ENCODE assay signal across 5 worm cellular contexts in genomic region chrV:153867-154266, ce11.
TF ChIP-seq lines count a peak whose summit lies in the region.

No protein-coding gene starts in this region.

TF ChIP-seq in whole organism, L4 larva, 104 proteins besides CTCF, POLR2A, EP300 and RAD21:
- TF ChIP-seq ceh-20 (GFP tag; IDR thresholded peaks at IDR 0.05; lab: Robert Waterston, UW) (no peak), nhr-25 (tag; optimal IDR thresholded peaks at IDR 0.05; lab: Kevin White, UChicago; ENCODE audit: borderline replicate concordance, insufficient read depth) (no peak), daf-19 (GFP tag; conservative IDR thresholded peaks at IDR 0.05; lab: Robert Waterston, UW) (no peak), set-16 (GFP tag; IDR thresholded peaks at IDR 0.05; lab: Robert Waterston, UW) (no peak), mdl-1 (tag; optimal IDR thresholded peaks at IDR 0.05; lab: Kevin White, UChicago) (peak in 1 of 2 experiments; percentile 9), duxl-1 (tag; optimal IDR thresholded peaks at IDR 0.05; lab: Kevin White, UChicago; ENCODE audit: poor library complexity) (no peak), nhr-42 (GFP tag; IDR thresholded peaks at IDR 0.05; lab: Robert Waterston, UW) (no peak), attf-4 (tag; optimal IDR thresholded peaks at IDR 0.05; lab: Kevin White, UChicago) (no peak), dve-1 (tag; optimal IDR thresholded peaks at IDR 0.05; lab: Kevin White, UChicago; ENCODE audit: insufficient read depth) (no peak), nhr-237 (tag; optimal IDR thresholded peaks at IDR 0.05; lab: Kevin White, UChicago) (no peak), ctbp-1 (GFP tag; IDR thresholded peaks at IDR 0.05; lab: Robert Waterston, UW) (0 out of 2 replicates have a peak, but pooled peaks have one; percentile 15), lin-1 (GFP tag; IDR thresholded peaks at IDR 0.05; lab: Robert Waterston, UW) (no peak), F44E2.7 (GFP tag; IDR thresholded peaks at IDR 0.05; lab: Robert Waterston, UW) (no peak), fkh-10 (GFP tag; optimal IDR thresholded peaks at IDR 0.05; lab: Kevin White, UChicago) (no peak), unc-62 (GFP tag; optimal IDR thresholded peaks at IDR 0.05 in 1 of 2; lab: Kevin White, UChicago) (no peak), unc-62 (tag; optimal IDR thresholded peaks at IDR 0.05; lab: Kevin White, UChicago) (no peak), lsy-2 (tag; optimal IDR thresholded peaks at IDR 0.05; lab: Kevin White, UChicago) (no peak)
TF ChIP-seq in whole organism, L4 larva: peak in this region for 2.

TF ChIP-seq in whole organism, early embryonic, 17 proteins besides CTCF, POLR2A, EP300 and RAD21:
- TF ChIP-seq ets-7 (tag; optimal IDR thresholded peaks at IDR 0.05; lab: Kevin White, UChicago) = no peak
- no peak for TF ChIP-seq pes-1 (GFP tag; IDR thresholded peaks at IDR 0.05; lab: Robert Waterston, UW)
- no peak for TF ChIP-seq tbx-37 (GFP tag; conservative IDR thresholded peaks at IDR 0.05; lab: Robert Waterston, UW)
- no peak for TF ChIP-seq ceh-13 (GFP tag; optimal IDR thresholded peaks at IDR 0.05; lab: Kevin White, UChicago)
- TF ChIP-seq aly-1 (tag; optimal IDR thresholded peaks at IDR 0.05; lab: Kevin White, UChicago) = peak; percentile 22
- TF ChIP-seq tra-4 (tag; optimal IDR thresholded peaks at IDR 0.05; lab: Kevin White, UChicago) = no peak
- TF ChIP-seq B0310.2 (tag; optimal IDR thresholded peaks at IDR 0.05; lab: Kevin White, UChicago) = no peak
- TF ChIP-seq hmbx-1 (tag; optimal IDR thresholded peaks at IDR 0.05; lab: Kevin White, UChicago) = no peak
- no peak for TF ChIP-seq scrt-1 (GFP tag; IDR thresholded peaks at IDR 0.05; lab: Robert Waterston, UW)
- TF ChIP-seq tbx-11 (GFP tag; IDR thresholded peaks at IDR 0.05; lab: Robert Waterston, UW) = no peak
- peak; percentile 65 for TF ChIP-seq hmg-4 (GFP tag; optimal IDR thresholded peaks at IDR 0.05; lab: Kevin White, UChicago)
- no peak for TF ChIP-seq F13C5.2 (tag; optimal IDR thresholded peaks at IDR 0.05; lab: Kevin White, UChicago)
- TF ChIP-seq hnd-1 (tag; optimal IDR thresholded peaks at IDR 0.05; lab: Kevin White, UChicago) = no peak

TF ChIP-seq in whole organism, late embryonic, 69 proteins besides CTCF, POLR2A, EP300 and RAD21:
- peak; percentile 43 for TF ChIP-seq ref-2 (tag; optimal IDR thresholded peaks at IDR 0.05; lab: Kevin White, UChicago)
- TF ChIP-seq ceh-48 (tag; optimal IDR thresholded peaks at IDR 0.05; lab: Kevin White, UChicago) = no peak
- TF ChIP-seq elt-4 (tag; optimal IDR thresholded peaks at IDR 0.05; lab: Kevin White, UChicago) = no peak
- no peak for TF ChIP-seq sox-2 (GFP tag; IDR thresholded peaks at IDR 0.05; lab: Robert Waterston, UW)

TF ChIP-seq in whole organism, midembryonic, 9 proteins besides CTCF, POLR2A, EP300 and RAD21:
- TF ChIP-seq tab-1 (GFP tag; IDR thresholded peaks at IDR 0.05; lab: Robert Waterston, UW) (0 out of 2 replicates have a peak, but pooled peaks have one; percentile 65), cog-1 (tag; optimal IDR thresholded peaks at IDR 0.05; lab: Kevin White, UChicago) (no peak), flt-1 (GFP tag; IDR thresholded peaks at IDR 0.05; lab: Robert Waterston, UW) (0 out of 2 replicates have a peak, but pooled peaks have one; percentile 25), med-1 (GFP tag; optimal IDR thresholded peaks at IDR 0.05; lab: Kevin White, UChicago; ENCODE audit: insufficient read depth) (no peak), ztf-23 (GFP tag; IDR thresholded peaks at IDR 0.05; lab: Robert Waterston, UW) (0 out of 2 replicates have a peak, but pooled peaks have one; percentile 7), T22C8.4 (GFP tag; IDR thresholded peaks at IDR 0.05; lab: Robert Waterston, UW) (0 out of 2 replicates have a peak, but pooled peaks have one; percentile 7), ref-1 (GFP tag; conservative IDR thresholded peaks at IDR 0.05; lab: Robert Waterston, UW) (no peak)

TF ChIP-seq in whole organism, mixed stage, embryonic, 35 proteins besides CTCF, POLR2A, EP300 and RAD21:
- peak; percentile 84 for TF ChIP-seq cnd-1 (tag; optimal IDR thresholded peaks at IDR 0.05; lab: Kevin White, UChicago)
- TF ChIP-seq ceh-39 (tag; optimal IDR thresholded peaks at IDR 0.05; lab: Kevin White, UChicago) = no peak
- TF ChIP-seq ztf-11 (tag; optimal IDR thresholded peaks at IDR 0.05; lab: Kevin White, UChicago) = peak; percentile 6
- TF ChIP-seq unc-120 (tag; optimal IDR thresholded peaks at IDR 0.05; lab: Kevin White, UChicago; ENCODE audit: poor library complexity, severe bottlenecking) = no peak
TF ChIP-seq in whole organism, mixed stage, embryonic: peak in this region for 2.
